Fruit fly (Drosophila melanogaster) whole organism, prepupa: ENCODE measurements around the gene CG13004.

Experiments used
- Blimp-1 ChIP-seq: fragments of 200-800 bp; sonication (Bioruptor generic); optimal IDR thresholded peaks from 3 replicates; lab custom pipeline; 2017; ENCODE audit warnings: missing biosample characterization, missing genetic modification characterization, mild to moderate bottlenecking, moderate library complexity, missing genetic modification reagents
- CG10631 ChIP-seq: fragments of 200-800 bp; sonication (Bioruptor generic); optimal IDR thresholded peaks from 2 replicates; lab custom pipeline; 2016; ENCODE audit warnings: missing biosample characterization, missing genetic modification characterization
- CG11294 ChIP-seq: fragments of 200-800 bp; sonication (Bioruptor generic); IDR thresholded peaks from 2 replicates; pipeline ENCODE4 v1.3.6; 2022; ENCODE audit warnings: missing biosample characterization, missing genetic modification characterization
- CG11902 ChIP-seq: fragments of 200-800 bp; sonication (Bioruptor generic); optimal IDR thresholded peaks from 3 replicates; lab custom pipeline; 2016; ENCODE audit warnings: missing biosample characterization, missing genetic modification characterization
- CG15336 ChIP-seq: fragments of 200-800 bp; sonication (Bioruptor generic); IDR thresholded peaks from 2 replicates; pipeline ENCODE4 v1.3.6; 2022; ENCODE audit warnings: missing biosample characterization, missing genetic modification characterization
- CG3032 ChIP-seq: fragments of 200-800 bp; optimal IDR thresholded peaks from 2 replicates; lab custom pipeline; 2019; ENCODE audit warnings: missing biosample characterization, mild to moderate bottlenecking, missing genetic modification characterization, moderate library complexity
- CG31627 ChIP-seq: fragments of 200-800 bp; sonication (Bioruptor generic); optimal IDR thresholded peaks from 3 replicates; lab custom pipeline; 2016; ENCODE audit warnings: missing biosample characterization, missing genetic modification characterization
- CG32006 ChIP-seq: fragments of 200-800 bp; sonication (Bioruptor generic); optimal IDR thresholded peaks from 3 replicates; lab custom pipeline; 2017; ENCODE audit warnings: missing biosample characterization, mild to moderate bottlenecking, missing genetic modification characterization
- CG4318 ChIP-seq: fragments of 200-800 bp; sonication (Bioruptor generic); optimal IDR thresholded peaks from 3 replicates; lab custom pipeline; 2017; ENCODE audit warnings: missing biosample characterization, mild to moderate bottlenecking, missing genetic modification characterization
- CG6808 ChIP-seq: fragments of 200-800 bp; sonication (Bioruptor generic); optimal IDR thresholded peaks from 3 replicates; lab custom pipeline; 2017; ENCODE audit warnings: missing biosample characterization, missing genetic modification characterization, mild to moderate bottlenecking, moderate library complexity, missing genetic modification reagents
- CG6854 ChIP-seq: fragments of 200-800 bp; sonication (Bioruptor generic); optimal IDR thresholded peaks from 2 replicates; lab custom pipeline; 2017; ENCODE audit warnings: missing biosample characterization, mild to moderate bottlenecking, missing genetic modification characterization
- CG7368 ChIP-seq: fragments of 200-800 bp; sonication (Bioruptor generic); optimal IDR thresholded peaks from 3 replicates; lab custom pipeline; 2016; ENCODE audit warnings: missing biosample characterization, missing genetic modification characterization
- CG8119 ChIP-seq: fragments of 200-800 bp; sonication (Bioruptor generic); IDR thresholded peaks from 3 replicates; pipeline ENCODE4 v1.3.6; 2022; ENCODE audit warnings: missing biosample characterization, missing genetic modification characterization
- CG8319 ChIP-seq: fragments of 200-800 bp; sonication (Bioruptor generic); optimal IDR thresholded peaks from 3 replicates; lab custom pipeline; 2016; ENCODE audit warnings: missing biosample characterization, missing genetic modification characterization
- Eip75B ChIP-seq: fragments of 200-800 bp; sonication (Bioruptor generic); optimal IDR thresholded peaks from 3 replicates; lab custom pipeline; 2016; ENCODE audit warnings: missing biosample characterization, missing genetic modification characterization
- Eip78C ChIP-seq: fragments of 200-800 bp; sonication (Bioruptor generic); peaks from one replicate; lab custom pipeline; 2016; ENCODE audit warnings: missing biosample characterization, missing genetic modification characterization
- Eip93F ChIP-seq: fragments of 200-800 bp; sonication (Bioruptor generic); optimal IDR thresholded peaks from 2 replicates; lab custom pipeline; 2016; ENCODE audit warnings: missing biosample characterization, mild to moderate bottlenecking, missing genetic modification characterization
- Ets96B ChIP-seq: fragments of 200-800 bp; optimal IDR thresholded peaks from 2 replicates; lab custom pipeline; 2019; ENCODE audit warnings: missing biosample characterization, mild to moderate bottlenecking, missing genetic modification characterization, moderate library complexity
- Gug ChIP-seq: fragments of 200-800 bp; sonication (Bioruptor generic); IDR thresholded peaks from 2 replicates; pipeline ENCODE4 v1.3.6; 2022; ENCODE audit warnings: missing biosample characterization, missing genetic modification characterization
- Hr39 ChIP-seq: fragments of 200-800 bp; sonication (Bioruptor generic); optimal IDR thresholded peaks from 2 replicates; lab custom pipeline; 2016; ENCODE audit warnings: missing biosample characterization, missing genetic modification characterization
- Hr4 ChIP-seq: fragments of 200-800 bp; sonication (Bioruptor generic); optimal IDR thresholded peaks from 3 replicates; lab custom pipeline; 2016; ENCODE audit warnings: missing biosample characterization, missing genetic modification characterization
- OdsH ChIP-seq: fragments of 200-800 bp; sonication (Bioruptor generic); optimal IDR thresholded peaks from 3 replicates; lab custom pipeline; 2016; ENCODE audit warnings: missing biosample characterization, missing genetic modification characterization
- Sox14 ChIP-seq: fragments of 200-800 bp; sonication (Bioruptor generic); optimal IDR thresholded peaks from 3 replicates; lab custom pipeline; 2016; ENCODE audit warnings: missing biosample characterization, missing genetic modification characterization
- achi ChIP-seq: fragments of 200-800 bp; sonication (Bioruptor generic); optimal IDR thresholded peaks from 3 replicates; lab custom pipeline; 2016; ENCODE audit warnings: missing biosample characterization, missing genetic modification characterization
- acj6 ChIP-seq: fragments of 200-800 bp; sonication (Bioruptor generic); optimal IDR thresholded peaks from 3 replicates; lab custom pipeline; 2016; ENCODE audit warnings: missing biosample characterization, missing genetic modification characterization
- cyc ChIP-seq: fragments of 200-800 bp; sonication (Bioruptor generic); optimal IDR thresholded peaks from 3 replicates; lab custom pipeline; 2016; ENCODE audit warnings: missing biosample characterization, missing genetic modification characterization
- dac ChIP-seq: fragments of 200-800 bp; sonication (Bioruptor generic); optimal IDR thresholded peaks from 2 replicates; lab custom pipeline; 2017; ENCODE audit warnings: missing biosample characterization, mild to moderate bottlenecking, missing genetic modification characterization
- dsx ChIP-seq: fragments of 200-800 bp; optimal IDR thresholded peaks from 3 replicates; lab custom pipeline; 2019; ENCODE audit warnings: missing biosample characterization, mild to moderate bottlenecking, missing genetic modification characterization, moderate library complexity; ENCODE audit not compliant: poor library complexity, severe bottlenecking
- esn ChIP-seq: fragments of 200-800 bp; sonication (Bioruptor generic); optimal IDR thresholded peaks from 2 replicates; lab custom pipeline; 2016; ENCODE audit warnings: missing biosample characterization, mild to moderate bottlenecking, missing genetic modification characterization, moderate library complexity
- fd85E ChIP-seq: fragments of 200-800 bp; sonication (Bioruptor generic); optimal IDR thresholded peaks from 3 replicates; lab custom pipeline; 2016; ENCODE audit warnings: missing biosample characterization, missing genetic modification characterization
- fkh ChIP-seq: fragments of 200-800 bp; sonication (Bioruptor generic); optimal IDR thresholded peaks from 3 replicates; lab custom pipeline; 2017; ENCODE audit warnings: missing biosample characterization, mild to moderate bottlenecking, missing genetic modification characterization, moderate library complexity
- lz ChIP-seq: fragments of 200-800 bp; sonication (Bioruptor generic); optimal IDR thresholded peaks from 3 replicates; lab custom pipeline; 2016; ENCODE audit warnings: missing biosample characterization, missing genetic modification characterization
- net ChIP-seq: fragments of 200-800 bp; sonication (Bioruptor generic); optimal IDR thresholded peaks from 3 replicates; lab custom pipeline; 2016; ENCODE audit warnings: missing biosample characterization, missing genetic modification characterization
- pdm3 ChIP-seq: fragments of 200-800 bp; sonication (Bioruptor generic); optimal IDR thresholded peaks from 3 replicates; lab custom pipeline; 2016; ENCODE audit warnings: missing biosample characterization, missing genetic modification characterization
- salr ChIP-seq, 2 experiments: fragments of 200-800 bp; sonication (Bioruptor generic); optimal IDR thresholded peaks; 3 replicates each; lab custom pipeline; 2016 to 2018; ENCODE audit warnings: missing biosample characterization in 2 of 2, missing genetic modification characterization in 2 of 2, mild to moderate bottlenecking in 1 of 2
- svp ChIP-seq: fragments of 200-800 bp; sonication (Bioruptor generic); peaks from one replicate; lab custom pipeline; 2016; ENCODE audit warnings: missing biosample characterization, missing genetic modification characterization
- topi ChIP-seq: fragments of 200-800 bp; sonication (Bioruptor generic); optimal IDR thresholded peaks from 3 replicates; lab custom pipeline; 2016; ENCODE audit warnings: missing biosample characterization, missing genetic modification characterization

The CG13004 gene

dm6 chrX:16833097-16833496, 2.2 kb downstream of the CG13004 start (continued):
- TF ChIP-seq Hr39 (GFP tag; lab: Kevin White, UChicago) (peak; percentile 57), CG6808 (GFP tag; lab: Kevin White, UChicago) (peak; percentile 83), CG7368 (GFP tag; lab: Kevin White, UChicago) (peak; percentile 79), CG6854 (GFP tag; lab: Kevin White, UChicago) (no peak), CG10631 (GFP tag; lab: Kevin White, UChicago) (peak; percentile 81), CG11902 (GFP tag; lab: Kevin White, UChicago) (peak; percentile 57), CG4318 (GFP tag; lab: Kevin White, UChicago) (peak; percentile 62), Sox14 (GFP tag; lab: Kevin White, UChicago) (peak; percentile 82), net (GFP tag; lab: Kevin White, UChicago) (peak; percentile 85), CG15336 (peak; percentile 87), dac (peak; percentile 46), lz (peak; percentile 63), topi (GFP tag; lab: Kevin White, UChicago) (peak; percentile 73), CG3032 (tag; lab: Kevin White, UChicago) (peak; percentile 84), dsx (GFP tag; lab: Kevin White, UChicago) (peak; percentile 90)

dm6 chrX:16831848-16832247, 3.5 kb downstream of the CG13004 start:
- TF ChIP-seq Eip75B (GFP tag; lab: Kevin White, UChicago) (no peak), CG11294 (GFP tag; lab: Robert Waterston, UW) (no peak), fd85E (GFP tag; lab: Kevin White, UChicago) (no peak), dac (no peak), lz (no peak), CG15336 (no peak), dsx (GFP tag; lab: Kevin White, UChicago) (no peak), cyc (GFP tag; lab: Kevin White, UChicago) (no peak), Eip93F (GFP tag; lab: Kevin White, UChicago) (no peak), salr (GFP tag; optimal IDR thresholded peaks at IDR 0.05; lab: Kevin White, UChicago) (no peak), Blimp-1 (no peak), OdsH (no peak), acj6 (no peak), svp (GFP tag; lab: Kevin White, UChicago) (no peak), fkh (GFP tag; lab: Kevin White, UChicago) (no peak), CG8319 (GFP tag; lab: Kevin White, UChicago) (no peak), pdm3 (no peak), Ets96B (tag; lab: Kevin White, UChicago) (no peak), Gug (no peak), CG31627 (no peak)

- TF ChIP-seq OdsH (peak; percentile 45), fd85E (GFP tag; lab: Kevin White, UChicago) (no peak), esn (GFP tag; lab: Kevin White, UChicago) (peak; percentile 1), CG31627 (no peak), acj6 (peak; percentile 6), CG8119 (GFP tag; lab: Robert Waterston, UW) (peak; percentile 24; the same call in 1 of the 3 replicates), Sox14 (GFP tag; lab: Kevin White, UChicago) (peak; percentile 8), Eip78C (GFP tag; lab: Kevin White, UChicago) (peak; percentile 76), Hr4 (GFP tag; lab: Kevin White, UChicago) (peak; percentile 0), CG32006 (GFP tag; lab: Kevin White, UChicago) (peak; percentile 36), Eip93F (GFP tag; lab: Kevin White, UChicago) (no peak), topi (GFP tag; lab: Kevin White, UChicago) (no peak), achi (GFP tag; lab: Kevin White, UChicago) (peak; percentile 19), CG15336 (no peak)
Measured at dm6 chrX:16830081-16830480, 5.2 kb downstream of the CG13004 start.
